Fruit fly (Drosophila melanogaster): Measurements from ENCODE around the gene a6.

Gene a6

DNA sequence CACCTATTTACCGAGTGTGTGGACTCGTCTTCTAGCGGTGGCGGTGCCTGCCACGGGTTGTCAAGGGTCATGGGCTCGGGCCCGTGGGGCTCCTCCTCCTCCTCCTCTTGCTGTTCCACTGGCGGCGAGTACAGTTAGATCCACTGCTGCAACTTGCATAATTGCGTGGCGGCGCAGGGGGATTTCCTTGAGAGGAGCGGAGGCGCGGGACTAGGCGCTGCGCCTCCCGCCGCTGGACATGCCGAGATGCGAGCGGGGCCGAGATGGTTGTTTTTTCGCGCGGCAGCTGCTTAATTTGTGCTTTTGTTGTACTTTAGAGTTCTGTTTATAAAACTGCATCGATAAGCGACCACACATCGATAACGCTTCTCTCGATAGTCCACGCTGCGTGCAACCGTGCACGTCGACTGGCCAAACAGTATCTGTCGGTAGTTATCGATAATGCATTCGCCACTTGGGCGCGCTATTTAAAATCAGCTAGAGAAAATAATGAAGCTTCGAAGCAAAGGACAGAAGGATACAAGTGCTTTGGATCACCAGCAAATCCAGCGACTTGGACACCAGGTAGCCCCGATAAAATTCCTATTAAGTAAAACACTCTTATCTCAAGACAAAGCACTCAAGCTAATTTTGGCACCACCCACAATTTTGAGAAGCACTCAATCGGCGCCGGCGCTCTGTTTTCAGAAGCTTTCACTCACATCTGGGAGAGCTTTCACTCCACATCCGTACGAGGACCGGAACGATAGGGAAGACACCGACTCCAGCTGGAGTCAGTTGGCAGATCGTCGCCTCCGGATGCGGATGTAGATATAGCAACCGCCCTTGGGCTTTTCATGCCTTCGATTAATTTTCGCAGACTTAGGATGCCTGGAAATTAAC is at the start of gene a6 (continued):
- no peak for TF ChIP-seq CG6654 (GFP tag; optimal IDR thresholded peaks at IDR 0.05)
- TF ChIP-seq Sox100B (GFP tag; optimal IDR thresholded peaks at IDR 0.05) = no peak
- no peak for TF ChIP-seq CG13296 (GFP tag; optimal IDR thresholded peaks at IDR 0.05)
- no peak for TF ChIP-seq lov (optimal IDR thresholded peaks at IDR 0.05)
- TF ChIP-seq lov (GFP tag; IDR thresholded peaks at IDR 0.05) = no peak
- TF ChIP-seq CG32767 (GFP tag; IDR thresholded peaks at IDR 0.05) = no peak
- TF ChIP-seq pan (optimal IDR thresholded peaks at IDR 0.05) = no peak
- no peak for TF ChIP-seq pan (GFP tag; optimal IDR thresholded peaks at IDR 0.05 in 1 of 2, IDR thresholded peaks at IDR 0.05 in 1 of 2)
- no peak for TF ChIP-seq p53 (GFP tag; optimal IDR thresholded peaks at IDR 0.05)
- TF ChIP-seq CG31441 (GFP tag; IDR thresholded peaks at IDR 0.05) = no peak
- no peak for TF ChIP-seq odd (GFP tag; optimal IDR thresholded peaks at IDR 0.05)
- no peak for TF ChIP-seq Ssrp (tag; optimal IDR thresholded peaks at IDR 0.05)
- no peak for TF ChIP-seq CrebB (tag; optimal IDR thresholded peaks at IDR 0.05)
- TF ChIP-seq CG17802 (tag; optimal IDR thresholded peaks at IDR 0.05) = no peak
- TF ChIP-seq Nf-YC (tag; optimal IDR thresholded peaks at IDR 0.05) = peak; percentile 7
- TF ChIP-seq CG17361 (GFP tag; IDR thresholded peaks at IDR 0.05) = no peak
- no peak for TF ChIP-seq CG10979 (tag; optimal IDR thresholded peaks at IDR 0.05)
- TF ChIP-seq ewg (GFP tag; optimal IDR thresholded peaks at IDR 0.05) = peak; percentile 45
- TF ChIP-seq ranshi (GFP tag; IDR thresholded peaks at IDR 0.05) = no peak
- TF ChIP-seq wor (GFP tag; IDR thresholded peaks at IDR 0.05) = no peak
- no peak for TF ChIP-seq tup (GFP tag; optimal IDR thresholded peaks at IDR 0.05)
- peak; percentile 93 for TF ChIP-seq Bgb (GFP tag; IDR thresholded peaks at IDR 0.05; ENCODE audit: partially characterized antibody)
- peak; percentile 66 for TF ChIP-seq CG17186 (GFP tag; optimal IDR thresholded peaks at IDR 0.05)
- TF ChIP-seq CG14441 (GFP tag; IDR thresholded peaks at IDR 0.05) = no peak
- no peak for TF ChIP-seq Xrp1 (GFP tag; IDR thresholded peaks at IDR 0.05)
- no peak for TF ChIP-seq sisA (GFP tag; IDR thresholded peaks at IDR 0.05)
- no peak for TF ChIP-seq vfl (GFP tag; optimal IDR thresholded peaks at IDR 0.05)
- TF ChIP-seq Chrac-16 (GFP tag; optimal IDR thresholded peaks at IDR 0.05) = no peak
- TF ChIP-seq dysf (GFP tag; IDR thresholded peaks at IDR 0.05) = no peak
- no peak for TF ChIP-seq mam (GFP tag; optimal IDR thresholded peaks at IDR 0.05)
- TF ChIP-seq CG18262 (tag; optimal IDR thresholded peaks at IDR 0.05) = no peak
- no peak for TF ChIP-seq gsb (GFP tag; IDR thresholded peaks at IDR 0.05)
- no peak for TF ChIP-seq CG5245 (GFP tag; optimal IDR thresholded peaks at IDR 0.05)
- TF ChIP-seq CG7786 (GFP tag; optimal IDR thresholded peaks at IDR 0.05) = no peak
- no peak for TF ChIP-seq GATAe (GFP tag; conservative IDR thresholded peaks at IDR 0.05)
- no peak for TF ChIP-seq CG6813 (GFP tag; optimal IDR thresholded peaks at IDR 0.05)
- TF ChIP-seq stc (GFP tag; IDR thresholded peaks at IDR 0.05) = no peak
- TF ChIP-seq CG10321 (GFP tag; IDR thresholded peaks at IDR 0.05) = no peak
- no peak for TF ChIP-seq Vsx1 (GFP tag; optimal IDR thresholded peaks at IDR 0.05)
- TF ChIP-seq cg (GFP tag; optimal IDR thresholded peaks at IDR 0.05) = no peak
- TF ChIP-seq CG7556 (GFP tag; optimal IDR thresholded peaks at IDR 0.05) = no peak
- TF ChIP-seq MTF-1 (GFP tag; optimal IDR thresholded peaks at IDR 0.05; ENCODE audit: borderline replicate concordance) = no peak
- peak; percentile 74 for TF ChIP-seq Med (GFP tag)
- no peak for TF ChIP-seq chm (GFP tag; IDR thresholded peaks at IDR 0.05)
- TF ChIP-seq mirr (GFP tag; optimal IDR thresholded peaks at IDR 0.05) = no peak
- no peak for TF ChIP-seq Taf1 (GFP tag; IDR thresholded peaks at IDR 0.05)
- peak; percentile 93 for TF ChIP-seq CG13287 (GFP tag; IDR thresholded peaks at IDR 0.05; ENCODE audit: partially characterized antibody)
- no peak for TF ChIP-seq CG7271 (tag; optimal IDR thresholded peaks at IDR 0.05)
- no peak for TF ChIP-seq Trl (optimal IDR thresholded peaks at IDR 0.05)
- no peak for TF ChIP-seq Trl (GFP tag; optimal IDR thresholded peaks at IDR 0.05)
- no peak for TF ChIP-seq fd64A (GFP tag; optimal IDR thresholded peaks at IDR 0.05)
